Fruit fly (Drosophila melanogaster): ENCODE data around the gene LManII.

LManII gene

dm6 chr2L:10426534-10427048, 30.9 kb upstream of the LManII start, which contains the start of the genes SmB and KdelR (continued):
- TF ChIP-seq chinmo (GFP tag; IDR thresholded peaks at IDR 0.05; ENCODE audit: partially characterized antibody) (peak; percentile 61; the same call in 1 of the 4 replicates), CG6654 (GFP tag; optimal IDR thresholded peaks at IDR 0.05) (no peak), CG2116 (GFP tag; optimal IDR thresholded peaks at IDR 0.05) (peak; percentile 94), crp (GFP tag; optimal IDR thresholded peaks at IDR 0.05) (peak in 1 of 2 experiments; percentile 54), Hsf (GFP tag; optimal IDR thresholded peaks at IDR 0.05) (peak; percentile 17), gcm (GFP tag; optimal IDR thresholded peaks at IDR 0.05) (peak; percentile 40), CG3838 (GFP tag; optimal IDR thresholded peaks at IDR 0.05) (no peak), Scr (GFP tag; IDR thresholded peaks at IDR 0.05; ENCODE audit: partially characterized antibody) (peak; percentile 86), Jarid2 (GFP tag; optimal IDR thresholded peaks at IDR 0.05) (no peak), CG18476 (GFP tag; optimal IDR thresholded peaks at IDR 0.05) (peak; percentile 7), Abd-B (GFP tag; optimal IDR thresholded peaks at IDR 0.05) (no peak), cwo (GFP tag; optimal IDR thresholded peaks at IDR 0.05) (no peak), CG34224 (GFP tag; IDR thresholded peaks at IDR 0.05; ENCODE audit: partially characterized antibody) (peak; percentile 83), Bgb (GFP tag; IDR thresholded peaks at IDR 0.05; ENCODE audit: partially characterized antibody) (peak; percentile 80), CG12071 (GFP tag; optimal IDR thresholded peaks at IDR 0.05) (no peak), E2f2 (GFP tag; IDR thresholded peaks at IDR 0.05) (peak; percentile 68; the same call in 1 of the 2 replicates), Opbp (GFP tag; IDR thresholded peaks at IDR 0.05; ENCODE audit: partially characterized antibody) (peak; percentile 64; the same call in 2 of the 3 replicates), gsb-n (tag; optimal IDR thresholded peaks at IDR 0.05) (peak; percentile 57), CG32767 (GFP tag; IDR thresholded peaks at IDR 0.05) (no peak), lilli (GFP tag; optimal IDR thresholded peaks at IDR 0.05) (peak; percentile 61), Ada2b (GFP tag; IDR thresholded peaks at IDR 0.05) (no peak), CG11504 (tag; optimal IDR thresholded peaks at IDR 0.05) (no peak), HLH4C (GFP tag; IDR thresholded peaks at IDR 0.05; ENCODE audit: partially characterized antibody) (peak; percentile 96), slbo (GFP tag; IDR thresholded peaks at IDR 0.05) (peak; percentile 26; the same call in 1 of the 2 replicates), CG2120 (GFP tag; optimal IDR thresholded peaks at IDR 0.05) (peak; percentile 51), D19A (tag; optimal IDR thresholded peaks at IDR 0.05) (no peak), zfh2 (GFP tag; optimal IDR thresholded peaks at IDR 0.05) (no peak), ems (GFP tag; optimal IDR thresholded peaks at IDR 0.05) (no peak), CG32532 (GFP tag; IDR thresholded peaks at IDR 0.05) (no peak), CG12659 (GFP tag; optimal IDR thresholded peaks at IDR 0.05) (peak; percentile 82), CG10147 (GFP tag; optimal IDR thresholded peaks at IDR 0.05) (no peak), CG2199 (GFP tag; IDR thresholded peaks at IDR 0.05) (no peak), fd3F (GFP tag; optimal IDR thresholded peaks at IDR 0.05) (no peak), Ssrp (tag; optimal IDR thresholded peaks at IDR 0.05) (no peak), pum (GFP tag; optimal IDR thresholded peaks at IDR 0.05) (peak; percentile 10), Xrp1 (GFP tag; IDR thresholded peaks at IDR 0.05) (no peak; the same call in 1 of the 2 replicates), CG1529 (GFP tag; optimal IDR thresholded peaks at IDR 0.05) (no peak), tup (GFP tag; optimal IDR thresholded peaks at IDR 0.05) (no peak), CG11085 (GFP tag; IDR thresholded peaks at IDR 0.05) (no peak), CG1233 (GFP tag; optimal IDR thresholded peaks at IDR 0.05) (no peak), Drgx (GFP tag; IDR thresholded peaks at IDR 0.05) (no peak), CG17829 (tag; optimal IDR thresholded peaks at IDR 0.05) (peak; percentile 65), hb (GFP tag; IDR thresholded peaks at IDR 0.05; ENCODE audit: partially characterized antibody) (peak; percentile 90), CG10431 (GFP tag; optimal IDR thresholded peaks at IDR 0.05) (peak; percentile 20), tin (GFP tag; optimal IDR thresholded peaks at IDR 0.05) (peak; percentile 22), Hr39 (optimal IDR thresholded peaks at IDR 0.05) (no peak), CG30403 (GFP tag; optimal IDR thresholded peaks at IDR 0.05) (peak; percentile 44), Vsx1 (GFP tag; optimal IDR thresholded peaks at IDR 0.05) (peak; percentile 69), scrt (GFP tag; optimal IDR thresholded peaks at IDR 0.05) (no peak)

All from whole organism, embryonic.